Fruit fly (Drosophila melanogaster) whole organism, prepupa: ENCODE data around the gene Fatp1.

Experiments used
- CG1621 ChIP-seq: fragments of 200-800 bp; sonication (Bioruptor generic); optimal IDR thresholded peaks from 3 replicates; lab custom pipeline; 2018; ENCODE audit warnings: missing biosample characterization, mild to moderate bottlenecking, missing genetic modification characterization
- CG32006 ChIP-seq: fragments of 200-800 bp; sonication (Bioruptor generic); optimal IDR thresholded peaks from 3 replicates; lab custom pipeline; 2017; ENCODE audit warnings: missing biosample characterization, mild to moderate bottlenecking, missing genetic modification characterization
- Ets96B ChIP-seq: fragments of 200-800 bp; optimal IDR thresholded peaks from 2 replicates; lab custom pipeline; 2019; ENCODE audit warnings: missing biosample characterization, mild to moderate bottlenecking, missing genetic modification characterization, moderate library complexity
- Sox102F ChIP-seq: fragments of 200-800 bp; sonication (Bioruptor generic); optimal IDR thresholded peaks from 2 replicates; lab custom pipeline; 2016; ENCODE audit warnings: missing biosample characterization, mild to moderate bottlenecking, missing genetic modification characterization

DNA sequence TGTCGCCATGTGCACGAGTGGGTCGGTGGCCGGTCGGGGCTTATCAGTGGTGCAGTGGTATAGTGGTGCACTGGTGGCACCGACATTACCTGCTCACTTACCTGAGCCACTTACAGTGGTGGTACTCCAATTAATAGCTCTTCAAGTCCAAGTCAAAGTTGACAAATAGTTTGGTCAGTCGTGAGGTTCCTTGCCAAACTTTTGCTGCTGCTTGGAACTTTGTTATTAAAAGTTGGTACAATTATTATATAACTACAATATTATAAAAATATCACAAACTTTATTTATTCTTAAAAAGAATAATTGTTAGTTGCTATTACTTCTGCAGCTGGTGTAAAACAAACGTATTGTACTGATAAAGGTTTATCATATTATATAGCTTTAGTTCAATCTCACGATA, 27.0 kb upstream of the Fatp1 start:
- TF ChIP-seq CG32006 (no peak), Ets96B (tag; lab: Kevin White, UChicago) (no peak), Sox102F (GFP tag; lab: Kevin White, UChicago) (no peak), CG1621 (no peak)
